Worm (Caenorhabditis elegans) whole organism, L4/young adult: ENCODE results near the gene czw-1.
"Not testable (repeated sequence)": the region's sequence is repeated elsewhere in the genome, so short reads cannot be mapped to it uniquely, and the experiment has no call there.

Source experiments
- W03F9.2 ChIP-seq: fragments of 150-350 bp; optimal IDR thresholded peaks from 2 replicates; lab custom pipeline; 2014; ENCODE audit warnings: missing biosample characterization, missing genetic modification characterization
- dao-5 ChIP-seq: sonication (generic microtip); optimal IDR thresholded peaks from 2 replicates; lab custom pipeline; 2016; ENCODE audit warnings: missing genotype, missing genetic modification characterization, moderate library complexity, missing compliant biosample characterization
- him-1 ChIP-seq: sonication (generic microtip); optimal IDR thresholded peaks from 2 replicates; lab custom pipeline; 2016; ENCODE audit warnings: missing genotype, missing genetic modification reagents, missing genetic modification characterization, missing compliant biosample characterization

DNA sequence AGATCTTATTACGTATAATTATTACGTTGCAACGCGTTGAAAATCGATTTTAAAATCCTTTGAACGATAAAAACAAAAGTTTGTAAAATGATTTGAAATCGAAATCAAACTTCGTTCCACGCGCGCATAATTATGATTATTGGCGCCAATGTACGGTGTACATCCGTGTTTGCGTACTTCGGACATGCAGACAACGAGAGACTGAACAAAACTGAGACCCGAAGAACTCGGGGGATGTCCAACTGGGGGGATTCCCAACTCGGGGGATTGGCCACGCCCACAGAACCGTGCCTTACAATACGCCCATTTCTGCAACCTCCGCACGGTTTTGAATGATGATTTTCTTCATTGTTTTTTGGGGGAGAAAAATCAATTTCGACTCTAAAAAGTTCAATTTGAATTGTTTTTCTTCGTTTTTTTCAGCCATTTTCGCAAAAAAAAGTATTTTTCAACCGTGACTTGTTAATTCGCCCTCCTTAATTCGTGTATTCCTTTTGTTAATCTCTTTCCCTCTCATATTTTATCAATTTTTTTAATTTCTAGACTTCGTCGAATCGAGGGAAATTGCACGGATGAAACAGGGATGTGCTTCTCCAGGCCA, 374 bp upstream of the czw-1 start, which contains the start of gene F20D12.12:
- TF ChIP-seq him-1, dao-5 (tag; lab: Kevin White, UChicago): not testable (repeated sequence)
- peak; percentile 46 for TF ChIP-seq W03F9.2
